Fruit fly (Drosophila melanogaster): ENCODE results near the gene swm.

swm gene

DNA sequence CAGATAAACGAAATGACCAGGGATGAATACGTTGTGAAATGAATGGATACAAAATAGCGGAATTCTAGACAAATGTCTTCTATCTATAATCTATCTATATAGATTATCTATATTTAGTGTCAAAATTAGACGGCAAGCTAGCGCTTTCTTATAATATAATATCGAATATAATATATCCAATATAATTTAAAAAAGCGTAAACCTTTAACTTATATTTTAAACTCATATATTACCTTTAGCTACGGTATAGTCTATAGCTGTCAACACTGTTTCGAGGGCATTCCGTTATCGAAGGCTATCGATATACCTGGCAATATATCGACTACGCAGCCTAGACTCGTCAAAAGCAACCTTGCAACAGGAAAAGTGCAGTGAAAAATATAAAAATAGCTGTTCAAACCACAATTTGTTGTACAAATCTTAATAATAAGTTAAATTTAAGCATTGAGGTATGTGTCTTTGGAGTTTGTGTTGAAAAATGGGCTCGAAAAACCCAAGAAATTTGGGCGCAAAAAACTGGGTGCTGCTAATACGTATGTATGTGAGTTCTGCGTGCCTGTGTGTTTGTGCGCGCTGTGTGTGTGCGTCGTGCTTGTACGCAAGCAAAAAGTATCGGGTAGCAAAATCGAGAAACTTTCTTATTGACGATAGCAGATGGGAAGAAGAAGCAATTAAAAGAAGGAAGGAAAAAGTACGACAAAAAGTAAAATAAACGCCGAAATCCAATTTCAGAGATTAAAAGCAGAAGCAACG, at the start of gene swm, which contains the start of gene Ctu2:
Gene swm, plus strand, starts transcription at position 318 of the 753 bp plus-strand sequence.
Gene Ctu2, minus strand, starts transcription at position 320 of the 753 bp plus-strand sequence.
- TF ChIP-seq CG8478 (optimal IDR thresholded peaks at IDR 0.05) (no peak), CTCF (optimal IDR thresholded peaks at IDR 0.05) (no peak)

DNA sequence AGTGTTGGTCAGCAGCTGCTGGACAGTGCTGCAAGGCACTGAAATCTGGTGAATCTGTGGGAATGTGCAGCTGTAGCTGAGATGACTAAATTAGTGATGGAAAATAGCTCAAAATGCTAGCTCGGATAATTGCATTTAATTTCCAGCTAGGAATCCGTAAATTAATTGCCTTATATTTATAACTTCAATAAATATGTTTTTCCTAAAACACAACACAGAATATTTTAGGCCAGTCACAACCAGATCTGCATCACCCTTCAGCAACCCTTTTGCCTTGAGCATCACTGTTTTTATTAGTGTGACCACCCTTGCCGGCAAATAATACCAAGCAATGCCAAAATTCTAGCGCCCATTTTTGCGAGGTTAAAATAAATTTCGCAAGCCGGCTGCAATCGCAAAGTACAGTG, 48.3 kb upstream of the swm start, which contains the start of gene Hs2st:
Gene Hs2st, minus strand, starts transcription at position 17 of the 407 bp plus-strand sequence.
- TF ChIP-seq CG8478 (optimal IDR thresholded peaks at IDR 0.05), result no peak
- TF ChIP-seq CTCF (optimal IDR thresholded peaks at IDR 0.05), result no peak

DNA sequence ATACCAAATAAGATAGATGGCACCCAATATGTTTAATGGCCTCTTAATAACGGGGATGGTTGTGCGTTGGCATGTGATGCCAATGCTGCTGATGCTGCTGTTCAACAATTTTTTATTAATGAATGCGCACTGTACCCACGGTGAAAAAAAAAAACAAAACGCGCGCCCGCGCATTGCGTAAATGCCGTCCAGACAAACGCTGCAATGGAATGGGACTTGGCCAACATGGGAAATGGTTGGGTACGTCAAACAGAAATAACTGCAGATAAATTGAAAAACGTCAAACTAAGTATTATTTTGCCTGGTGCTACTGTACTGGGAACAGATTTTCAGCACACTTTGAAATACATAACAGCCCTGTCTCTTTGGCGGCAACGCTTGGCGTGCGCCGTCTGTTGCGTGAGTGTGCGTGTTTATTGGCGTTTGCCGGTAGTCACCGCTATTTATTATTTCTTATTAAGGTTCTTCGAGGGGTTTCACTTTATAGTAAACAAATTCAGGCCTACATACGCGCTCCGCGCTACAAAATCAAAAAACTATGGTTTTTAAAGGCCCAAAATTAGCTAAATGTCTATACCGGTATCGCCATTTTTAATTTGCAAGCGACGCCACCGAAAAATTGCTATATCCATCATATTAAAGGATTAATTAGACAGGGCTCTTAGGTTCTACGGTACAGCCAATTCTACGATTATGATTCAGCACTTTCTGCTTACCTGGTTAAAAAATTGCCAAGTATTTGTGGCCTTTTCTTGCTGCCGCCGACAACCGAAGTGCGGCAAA, 40.3 kb upstream of the swm start:
- TF ChIP-seq CTCF (optimal IDR thresholded peaks at IDR 0.05) (no peak), CG8478 (optimal IDR thresholded peaks at IDR 0.05) (no peak)

DNA sequence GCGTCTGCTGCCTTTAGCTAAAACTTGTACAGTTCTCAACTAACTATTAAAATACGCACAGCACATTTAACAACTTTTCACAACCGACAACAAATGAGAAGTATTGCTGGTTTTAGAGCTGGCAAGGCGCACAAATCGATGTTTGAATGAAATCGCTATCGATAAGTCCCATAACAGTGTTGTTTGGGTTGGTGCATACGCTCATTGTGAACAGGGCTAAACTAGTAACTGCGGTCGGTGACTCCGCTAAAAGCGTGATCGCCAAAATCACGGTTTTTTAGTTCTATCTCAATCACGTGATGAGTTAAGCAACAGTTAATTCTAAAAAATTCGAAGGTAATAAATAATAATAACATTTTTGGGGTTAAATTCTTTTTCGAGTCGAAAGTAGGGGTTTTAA, 39.7 kb upstream of the swm start, which contains the start of gene Top2:
Gene Top2, minus strand, starts transcription at position 110 of the 400 bp plus-strand sequence.
- no peak for TF ChIP-seq CG8478 (optimal IDR thresholded peaks at IDR 0.05)
- TF ChIP-seq CTCF (optimal IDR thresholded peaks at IDR 0.05), result peak; percentile 72 to 74

DNA sequence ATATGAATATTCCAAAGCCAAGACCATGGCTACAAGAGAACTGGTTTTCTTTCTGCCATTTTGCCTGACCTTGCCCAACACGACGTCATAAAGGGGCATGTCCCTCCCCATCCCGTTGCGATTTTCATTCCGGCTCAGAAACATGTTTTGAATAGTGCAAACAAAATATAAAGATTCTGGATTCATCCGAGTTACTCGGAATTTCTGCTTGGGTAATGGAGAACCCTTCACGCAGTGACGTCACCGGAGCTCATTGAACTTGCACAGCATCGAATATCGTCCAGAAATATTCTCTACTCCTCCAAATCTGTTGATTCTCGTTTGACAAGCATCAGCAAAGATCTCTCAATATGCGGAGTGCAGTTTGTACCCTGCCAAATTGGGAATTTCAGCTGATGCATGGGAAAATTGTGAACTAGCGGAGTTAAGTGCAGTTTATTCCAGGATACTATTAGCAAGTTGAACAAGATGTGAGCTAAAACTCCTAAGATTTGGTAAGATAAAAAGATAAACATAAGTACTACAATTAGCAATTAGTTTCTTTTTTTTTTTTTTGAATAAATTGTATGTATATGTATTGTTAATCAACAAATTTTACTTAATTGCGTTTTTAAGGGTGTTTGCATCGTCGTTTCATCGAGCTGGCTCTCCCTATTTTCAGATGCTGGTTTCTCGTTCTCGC, 38.8 kb upstream of the swm start, which contains the start of gene CG10026:
Gene CG10026, plus strand, starts transcription at position 187 of the 682 bp plus-strand sequence.
- no peak for TF ChIP-seq CG8478 (optimal IDR thresholded peaks at IDR 0.05)
- TF ChIP-seq CTCF (optimal IDR thresholded peaks at IDR 0.05), result no peak

DNA sequence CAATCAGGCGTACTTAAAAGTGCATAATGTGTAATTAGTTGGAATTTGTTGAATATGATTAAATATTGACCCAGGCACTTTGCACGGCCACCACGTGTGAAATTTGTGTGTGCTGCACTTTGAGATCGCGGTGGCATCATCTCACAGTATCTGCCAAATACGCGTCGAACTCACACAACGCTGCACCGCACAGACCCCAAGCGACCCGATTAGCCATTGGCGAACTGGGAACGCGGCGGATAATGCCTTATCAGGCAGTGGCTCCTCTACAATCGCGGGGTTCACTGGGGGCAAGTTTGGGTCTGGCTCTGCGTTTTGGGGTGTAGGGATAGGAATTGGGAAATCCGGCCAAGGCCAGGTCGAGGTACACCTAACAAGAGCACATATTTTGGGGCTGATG, 37.8 kb upstream of the swm start:
- TF ChIP-seq CG8478 (optimal IDR thresholded peaks at IDR 0.05), result no peak
- TF ChIP-seq CTCF (optimal IDR thresholded peaks at IDR 0.05), result no peak

DNA sequence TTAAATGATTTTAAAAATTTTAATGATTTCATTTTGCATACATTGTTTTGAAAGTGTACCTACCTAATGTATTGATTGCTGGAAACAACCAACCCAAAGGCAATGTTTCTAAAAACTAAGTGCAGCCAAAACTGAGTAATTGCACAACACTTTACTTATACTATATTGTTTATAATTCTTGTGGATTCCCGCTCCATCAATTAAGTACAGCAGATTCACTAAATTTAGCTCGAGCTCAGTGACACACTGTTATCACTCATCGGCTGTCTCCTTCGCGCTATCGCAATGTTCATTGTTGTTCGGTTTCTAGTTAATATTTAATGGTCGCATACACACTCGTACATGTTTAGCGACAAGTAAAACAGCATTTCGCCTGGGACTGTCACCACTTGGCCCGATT, 37.3 kb upstream of the swm start:
- no peak for TF ChIP-seq CTCF (optimal IDR thresholded peaks at IDR 0.05)
- no peak for TF ChIP-seq CG8478 (optimal IDR thresholded peaks at IDR 0.05)

DNA sequence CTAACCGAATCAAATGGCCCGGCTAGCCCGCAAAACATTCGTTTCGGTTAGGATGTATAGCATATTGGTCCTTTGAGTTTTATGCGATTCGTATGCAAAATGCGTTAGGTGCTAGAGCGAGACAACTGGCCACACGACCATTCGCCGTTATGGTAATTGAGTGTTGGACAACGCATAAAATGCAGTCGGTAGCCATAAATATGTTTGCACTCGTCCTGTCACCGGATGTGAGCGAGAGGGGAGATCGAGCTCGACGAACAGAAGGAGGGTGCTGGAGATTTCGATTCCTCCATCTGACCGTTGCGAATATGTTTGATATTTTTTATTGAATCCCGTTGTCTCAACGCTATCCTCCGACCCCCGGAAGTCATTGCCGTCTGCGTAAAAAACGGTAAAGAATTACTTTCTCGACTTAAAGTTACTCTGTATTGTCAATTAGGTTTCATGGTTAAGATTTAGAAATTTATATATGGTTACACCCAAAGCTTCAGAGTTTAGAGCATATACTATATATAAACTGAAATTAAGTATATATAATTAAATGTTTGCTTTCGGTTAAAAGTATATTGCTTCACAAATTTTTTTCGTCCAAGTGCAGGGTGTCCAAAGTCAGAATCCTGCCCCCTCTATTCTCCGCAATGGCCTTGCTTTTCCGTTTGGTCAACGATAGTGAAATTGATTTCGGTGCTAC, 35.0 kb upstream of the swm start:
- TF ChIP-seq CTCF (optimal IDR thresholded peaks at IDR 0.05), result no peak
- TF ChIP-seq CG8478 (optimal IDR thresholded peaks at IDR 0.05), result no peak

DNA sequence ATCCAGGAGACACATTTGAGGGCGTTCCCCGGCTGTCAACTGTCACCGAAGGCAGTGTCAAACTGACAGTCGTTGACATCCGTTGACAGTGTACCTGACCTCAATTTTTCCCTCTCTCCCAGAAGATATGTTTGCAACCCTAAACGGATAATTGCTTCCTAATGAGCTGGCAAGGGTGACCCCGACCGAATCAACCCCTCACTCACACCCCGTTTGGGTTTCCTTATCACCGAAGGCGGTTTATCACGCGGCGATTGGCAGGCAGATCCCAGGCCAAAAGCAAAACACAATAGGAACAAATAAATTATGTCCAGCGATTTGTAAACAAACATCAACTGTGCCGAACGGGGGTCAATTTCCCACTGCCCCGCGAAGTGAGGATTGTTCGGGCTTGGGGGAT, 33.6 kb upstream of the swm start:
- TF ChIP-seq CG8478 (optimal IDR thresholded peaks at IDR 0.05), result no peak
- TF ChIP-seq CTCF (optimal IDR thresholded peaks at IDR 0.05), result no peak

DNA sequence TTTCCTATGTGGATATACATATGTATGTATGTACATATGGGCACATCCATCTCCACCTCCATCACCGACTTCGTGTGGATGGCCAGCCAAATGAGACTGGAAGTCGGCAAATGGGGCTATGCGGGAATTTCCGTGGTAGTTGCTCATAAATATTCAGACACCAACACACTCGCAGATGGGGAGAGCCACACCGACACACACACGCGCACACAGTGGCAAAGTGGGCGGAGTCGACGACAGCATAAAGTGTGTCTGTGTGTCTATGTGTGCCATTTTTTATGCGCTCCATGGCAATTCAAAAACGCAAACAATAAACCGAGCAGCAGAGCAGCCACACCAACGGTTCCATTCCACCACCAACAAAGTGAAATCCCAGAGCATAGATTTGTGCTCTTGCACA, 30.2 kb upstream of the swm start:
- TF ChIP-seq CTCF (optimal IDR thresholded peaks at IDR 0.05) (no peak), CG8478 (optimal IDR thresholded peaks at IDR 0.05) (no peak)

DNA sequence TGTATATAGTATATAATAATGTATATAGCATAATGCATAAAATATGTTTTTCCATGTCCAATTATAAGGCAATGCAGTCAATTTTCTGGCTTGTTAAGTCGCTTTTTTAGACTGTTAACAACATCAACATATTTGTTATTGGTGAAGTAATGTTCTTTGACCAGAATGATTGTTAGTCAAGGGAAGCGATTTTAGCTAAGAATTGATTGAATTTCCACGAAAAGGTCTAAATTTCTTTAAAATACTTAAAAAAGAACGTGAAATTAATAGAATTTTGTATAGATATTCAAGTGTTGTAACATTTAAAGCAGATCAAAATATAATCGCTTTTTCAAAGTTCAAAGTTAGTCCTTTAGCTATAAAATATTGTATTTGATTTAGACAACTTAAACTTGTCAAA, 29.6 kb upstream of the swm start:
- no peak for TF ChIP-seq CTCF (optimal IDR thresholded peaks at IDR 0.05)
- TF ChIP-seq CG8478 (optimal IDR thresholded peaks at IDR 0.05), result no peak

DNA sequence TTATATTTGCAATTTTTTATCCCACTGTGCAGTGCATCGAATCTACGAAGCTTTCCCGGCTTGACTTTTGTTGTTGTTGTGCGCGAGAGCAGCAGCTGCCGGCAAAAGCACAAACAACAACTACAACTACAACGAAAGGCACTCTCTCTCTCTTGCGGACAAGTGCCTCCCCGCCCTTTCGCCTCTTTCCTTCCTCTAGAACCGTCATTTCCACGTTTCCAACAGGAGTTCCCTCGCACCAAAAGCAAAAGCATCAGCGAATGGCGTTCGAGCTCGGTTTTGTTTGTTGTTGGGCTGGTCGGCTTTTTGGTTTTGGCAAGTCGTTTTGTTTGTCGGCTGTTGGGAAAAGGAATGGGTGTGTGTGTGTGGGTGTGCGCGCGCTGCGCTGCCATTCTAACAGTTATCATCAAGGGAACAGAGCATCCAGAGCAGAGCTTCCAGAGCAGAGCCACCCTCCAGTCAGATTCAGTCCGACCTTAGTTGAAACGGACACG, 29.2 kb upstream of the swm start, which contains the start of gene tj:
Gene tj, plus strand, starts transcription at position 444 of the 494 bp plus-strand sequence.
- TF ChIP-seq CG8478 (optimal IDR thresholded peaks at IDR 0.05) (no peak), CTCF (optimal IDR thresholded peaks at IDR 0.05) (no peak)

DNA sequence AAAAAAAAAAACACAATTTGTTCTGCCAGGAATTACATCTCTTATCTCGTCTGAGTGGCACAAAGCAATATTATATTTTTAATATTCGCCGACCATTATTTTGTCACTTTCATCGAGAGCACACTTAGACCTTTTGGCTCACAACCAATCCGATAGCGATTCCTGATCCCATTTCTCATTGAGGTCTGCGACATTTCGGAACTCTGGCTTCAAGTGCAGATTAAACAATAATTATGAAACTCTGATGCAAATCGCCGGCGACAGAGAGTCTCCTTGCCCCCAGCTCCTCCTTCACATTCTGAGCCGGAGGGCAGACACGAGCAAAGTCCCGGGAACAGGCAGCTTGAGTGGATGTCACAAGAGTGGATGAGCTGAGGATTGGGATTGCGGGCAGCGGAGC, 24.0 kb upstream of the swm start:
- no peak for TF ChIP-seq CTCF (optimal IDR thresholded peaks at IDR 0.05)
- no peak for TF ChIP-seq CG8478 (optimal IDR thresholded peaks at IDR 0.05)

DNA sequence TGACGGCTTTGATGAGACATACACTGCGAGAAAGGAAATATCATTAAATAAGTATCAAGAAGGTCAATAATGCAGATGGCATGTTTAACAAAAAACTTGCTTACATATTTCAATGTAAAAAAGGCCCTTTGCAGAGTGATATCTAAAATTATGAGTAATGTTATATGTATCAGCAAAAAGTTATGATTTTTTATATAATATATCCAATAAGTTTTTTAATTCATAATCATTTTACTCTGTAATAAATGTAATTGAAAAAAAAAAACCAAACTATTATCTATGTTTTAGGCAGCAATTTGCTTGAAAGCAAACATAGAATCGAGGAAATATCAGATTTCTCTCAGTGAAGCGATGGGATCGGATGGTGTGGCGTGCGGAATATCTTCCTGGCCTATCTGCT, 23.3 kb upstream of the swm start:
- TF ChIP-seq CTCF (optimal IDR thresholded peaks at IDR 0.05), result no peak
- TF ChIP-seq CG8478 (optimal IDR thresholded peaks at IDR 0.05), result no peak

Measured in S2 (cell line).